Fruit fly (Drosophila melanogaster): ENCODE measurements around the gene lmgA.

Gene lmgA

dm6 chr2L:8535394-8536176 lies 7.2 kb upstream of the lmgA start (continued):
- peak; percentile 30 for TF ChIP-seq Ravus (GFP tag; IDR thresholded peaks at IDR 0.05)
- no peak for TF ChIP-seq vnd (GFP tag; IDR thresholded peaks at IDR 0.05; ENCODE audit: partially characterized antibody)
- TF ChIP-seq vfl (GFP tag; optimal IDR thresholded peaks at IDR 0.05): peak; percentile 24
- peak; percentile 79 for TF ChIP-seq CG32532 (GFP tag; IDR thresholded peaks at IDR 0.05)
- TF ChIP-seq shn (GFP tag; optimal IDR thresholded peaks at IDR 0.05): no peak
- TF ChIP-seq CG7372 (GFP tag; IDR thresholded peaks at IDR 0.05): peak; percentile 70
- TF ChIP-seq CG6854 (GFP tag; optimal IDR thresholded peaks at IDR 0.05): peak; percentile 87
- TF ChIP-seq CG3065 (GFP tag; optimal IDR thresholded peaks at IDR 0.05): peak; percentile 71
- peak; percentile 86 for TF ChIP-seq cato (GFP tag; optimal IDR thresholded peaks at IDR 0.05; ENCODE audit: borderline replicate concordance)
- TF ChIP-seq CG4854 (GFP tag; optimal IDR thresholded peaks at IDR 0.05): peak; percentile 46
- TF ChIP-seq CG9876 (GFP tag; optimal IDR thresholded peaks at IDR 0.05): no peak
- no peak for TF ChIP-seq Tbp (GFP tag; optimal IDR thresholded peaks at IDR 0.05)
- TF ChIP-seq sob (GFP tag; IDR thresholded peaks at IDR 0.05): peak; percentile 56
- TF ChIP-seq CG5953 (GFP tag; IDR thresholded peaks at IDR 0.05): peak; percentile 29; the same call in 1 of the 2 replicates
- TF ChIP-seq sr (GFP tag; IDR thresholded peaks at IDR 0.05): 0 out of 3 replicates have a peak, but pooled peaks have one; percentile 8
- no peak for TF ChIP-seq maf-S (GFP tag; optimal IDR thresholded peaks at IDR 0.05)
- TF ChIP-seq CG10654 (GFP tag; optimal IDR thresholded peaks at IDR 0.05): peak; percentile 71
- TF ChIP-seq Sry-β (GFP tag; optimal IDR thresholded peaks at IDR 0.05): peak; percentile 29
- peak; percentile 96 for TF ChIP-seq Meics (GFP tag; optimal IDR thresholded peaks at IDR 0.05)
- TF ChIP-seq fd3F (GFP tag; optimal IDR thresholded peaks at IDR 0.05): peak; percentile 59
- TF ChIP-seq Ets65A (GFP tag): peak; percentile 94
- TF ChIP-seq CG13296 (GFP tag; optimal IDR thresholded peaks at IDR 0.05): peak; percentile 92
- TF ChIP-seq btn (GFP tag; optimal IDR thresholded peaks at IDR 0.05): no peak
- peak; percentile 61; the same call in 1 of the 2 replicates for TF ChIP-seq CG32772 (GFP tag; IDR thresholded peaks at IDR 0.05)
- peak; percentile 78 for TF ChIP-seq HLH3B (GFP tag; IDR thresholded peaks at IDR 0.05)
- TF ChIP-seq bsh (GFP tag; optimal IDR thresholded peaks at IDR 0.05): peak; percentile 91 to 92
- TF ChIP-seq tx (GFP tag; optimal IDR thresholded peaks at IDR 0.05): peak; percentile 12
- TF ChIP-seq Spps (tag; optimal IDR thresholded peaks at IDR 0.05): peak; percentile 88
- no peak for TF ChIP-seq pan (optimal IDR thresholded peaks at IDR 0.05)
- peak in 1 of 2 experiments; percentile 52 for TF ChIP-seq pan (GFP tag; optimal IDR thresholded peaks at IDR 0.05 in 1 of 2, IDR thresholded peaks at IDR 0.05 in 1 of 2)
- TF ChIP-seq lilli (GFP tag; optimal IDR thresholded peaks at IDR 0.05): peak; percentile 78
- peak; percentile 89 for TF ChIP-seq Abd-B (GFP tag; optimal IDR thresholded peaks at IDR 0.05)
- peak; percentile 59 for TF ChIP-seq E2f2 (GFP tag; IDR thresholded peaks at IDR 0.05)
- TF ChIP-seq wor (GFP tag; IDR thresholded peaks at IDR 0.05): peak; percentile 79
- TF ChIP-seq Antp (GFP tag; optimal IDR thresholded peaks at IDR 0.05): no peak
- peak; percentile 59 for TF ChIP-seq CG4730 (GFP tag; IDR thresholded peaks at IDR 0.05)
- TF ChIP-seq eve (GFP tag; optimal IDR thresholded peaks at IDR 0.05): peak in 1 of 2 experiments; percentile 96
- TF ChIP-seq knrl (GFP tag; IDR thresholded peaks at IDR 0.05; ENCODE audit: partially characterized antibody): no peak
- TF ChIP-seq org-1 (GFP tag; optimal IDR thresholded peaks at IDR 0.05): peak; percentile 88
- TF ChIP-seq HHEX (GFP tag; optimal IDR thresholded peaks at IDR 0.05): peak; percentile 94
- peak; percentile 59 for TF ChIP-seq lbe (GFP tag; optimal IDR thresholded peaks at IDR 0.05)
- no peak for TF ChIP-seq CG15479 (GFP tag; optimal IDR thresholded peaks at IDR 0.05)
- TF ChIP-seq run (tag; optimal IDR thresholded peaks at IDR 0.05): peak; percentile 88
- no peak; the same call in 1 of the 2 replicates for TF ChIP-seq dati (GFP tag; IDR thresholded peaks at IDR 0.05)
- peak; percentile 53 to 62 for TF ChIP-seq Pdp1 (GFP tag; optimal IDR thresholded peaks at IDR 0.05)
- TF ChIP-seq pita (GFP tag; optimal IDR thresholded peaks at IDR 0.05): no peak
- peak; percentile 83 for TF ChIP-seq kah (GFP tag; optimal IDR thresholded peaks at IDR 0.05)
- TF ChIP-seq bbx (GFP tag; IDR thresholded peaks at IDR 0.05; ENCODE audit: partially characterized antibody): no peak
- TF ChIP-seq exex (tag; optimal IDR thresholded peaks at IDR 0.05): peak; percentile 51
- TF ChIP-seq CG32767 (GFP tag; IDR thresholded peaks at IDR 0.05): peak; percentile 73
